Worm (Caenorhabditis elegans): ENCODE measurements around the gene sfxn-1.4.

DNA sequence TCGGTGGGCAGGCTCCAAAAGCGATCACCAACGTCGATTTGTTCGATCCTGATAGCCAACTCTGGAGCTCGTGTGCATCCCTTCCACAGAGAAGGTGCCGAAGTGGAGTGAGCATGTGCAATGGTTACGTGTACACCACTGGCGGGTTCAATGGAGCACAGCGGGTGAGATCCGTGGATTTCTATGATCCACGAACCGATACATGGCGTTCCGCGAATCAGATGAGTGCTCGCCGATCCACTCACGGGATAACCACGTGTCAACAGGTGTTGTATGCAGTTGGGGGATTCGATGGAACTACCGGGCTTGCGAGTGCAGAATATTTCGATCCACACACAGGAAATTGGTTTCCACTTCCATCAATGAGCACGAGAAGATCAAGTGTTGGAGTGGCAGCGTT lies 9.8 kb upstream of the sfxn-1.4 start:
- TF ChIP-seq Y79H2A.3 (GFP tag; conservative IDR thresholded peaks at IDR 0.05) (0 out of 2 replicates have a peak, but pooled peaks have one; percentile 8), lag-1 (GFP tag; IDR thresholded peaks at IDR 0.05) (no peak), unc-62 (GFP tag; optimal IDR thresholded peaks at IDR 0.05) (no peak)

All from whole organism, young adult.